Worm (Caenorhabditis elegans) whole organism, early embryonic: ENCODE measurements around the gene msa-1.

Source experiments
- B0310.2 ChIP-seq: sonication (generic microtip); optimal IDR thresholded peaks from 2 replicates; lab custom pipeline; 2016; ENCODE audit warnings: mild to moderate bottlenecking, missing genetic modification characterization, missing compliant biosample characterization
- F13C5.2 ChIP-seq: sonication (generic microtip); optimal IDR thresholded peaks from 2 replicates; lab custom pipeline; 2017; ENCODE audit warnings: mild to moderate bottlenecking, missing genetic modification characterization, inconsistent platforms, missing compliant biosample characterization
- aly-1 ChIP-seq: sonication (generic microtip); optimal IDR thresholded peaks from 2 replicates; lab custom pipeline; 2016; ENCODE audit warnings: missing genetic modification characterization, missing compliant biosample characterization
- ama-1 ChIP-seq: fragments of 150-350 bp; optimal IDR thresholded peaks from 2 replicates; lab custom pipeline; 2014
- ceh-13 ChIP-seq: fragments of 200-800 bp; sonication (Bioruptor generic); optimal IDR thresholded peaks from 2 replicates; lab custom pipeline; 2018; ENCODE audit warnings: mild to moderate bottlenecking, missing genetic modification characterization, missing compliant biosample characterization
- ceh-36 ChIP-seq: sonication (generic microtip); optimal IDR thresholded peaks from 2 replicates; lab custom pipeline; 2016; ENCODE audit warnings: missing genetic modification characterization, inconsistent platforms, missing compliant biosample characterization
- ets-7 ChIP-seq: sonication (generic microtip); optimal IDR thresholded peaks from 2 replicates; lab custom pipeline; 2016; ENCODE audit warnings: missing genotype, missing genetic modification characterization, missing compliant biosample characterization
- flt-1 ChIP-seq: fragments of 200-800 bp; sonication (Bioruptor generic); IDR thresholded peaks from 2 replicates; pipeline ENCODE4 v1.3.6; 2022; ENCODE audit warnings: missing genetic modification characterization, missing compliant biosample characterization
- hmbx-1 ChIP-seq: sonication (generic microtip); optimal IDR thresholded peaks from 2 replicates; lab custom pipeline; 2016; ENCODE audit warnings: mild to moderate bottlenecking, missing genetic modification characterization, missing compliant biosample characterization
- hmg-4 ChIP-seq: fragments of 200-800 bp; sonication (Bioruptor generic); optimal IDR thresholded peaks from 2 replicates; lab custom pipeline; 2018; ENCODE audit warnings: mild to moderate bottlenecking, missing genetic modification characterization, missing compliant biosample characterization
- hnd-1 ChIP-seq: sonication (generic microtip); optimal IDR thresholded peaks from 2 replicates; lab custom pipeline; 2016; ENCODE audit warnings: missing genetic modification characterization, missing compliant biosample characterization
- pes-1 ChIP-seq: fragments of 200-800 bp; sonication (Bioruptor generic); IDR thresholded peaks from 2 replicates; pipeline ENCODE4 v1.3.6; 2022; ENCODE audit warnings: missing genetic modification reagents, missing genetic modification characterization, missing compliant biosample characterization
- scrt-1 ChIP-seq: fragments of 200-800 bp; sonication (Bioruptor generic); IDR thresholded peaks from 2 replicates; pipeline ENCODE4 v1.3.6; 2022; ENCODE audit warnings: missing genetic modification characterization, missing compliant biosample characterization
- sea-1 ChIP-seq: fragments of 200-800 bp; sonication (Bioruptor generic); conservative IDR thresholded peaks from 2 replicates; pipeline ENCODE4 v1.3.6; 2022; ENCODE audit warnings: missing genetic modification characterization, missing compliant biosample characterization
- tbx-11 ChIP-seq: fragments of 200-800 bp; sonication (Bioruptor generic); IDR thresholded peaks from 2 replicates; pipeline ENCODE4 v1.3.6; 2022; ENCODE audit warnings: missing genetic modification characterization, missing compliant biosample characterization
- tbx-37 ChIP-seq: fragments of 200-800 bp; sonication (Bioruptor generic); conservative IDR thresholded peaks from 2 replicates; pipeline ENCODE4 v1.3.6; 2022; ENCODE audit warnings: missing genetic modification reagents, missing genetic modification characterization, missing compliant biosample characterization
- tra-4 ChIP-seq: sonication (generic microtip); optimal IDR thresholded peaks from 2 replicates; lab custom pipeline; 2017; ENCODE audit warnings: missing genetic modification characterization, missing compliant biosample characterization

The msa-1 gene

DNA sequence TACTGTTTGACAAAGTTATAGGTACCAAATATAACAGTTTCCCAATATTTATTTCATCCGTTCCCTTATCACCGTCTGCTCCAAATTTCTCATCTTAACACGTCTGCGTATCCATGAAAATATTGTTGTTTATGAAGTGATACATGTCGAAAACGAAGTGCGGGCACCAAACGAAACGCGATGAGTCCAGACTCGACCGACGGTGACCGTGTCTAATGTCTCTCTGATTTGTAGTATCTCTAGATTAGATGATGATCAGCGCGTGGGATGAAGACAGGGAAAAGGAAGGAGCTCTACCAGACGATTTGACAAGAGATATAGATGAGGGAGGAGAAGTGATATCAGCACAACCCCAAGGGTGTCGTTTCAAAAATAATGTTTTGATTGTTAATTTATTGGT lies 8.2 kb upstream of the msa-1 start:
- TF ChIP-seq hmbx-1 (tag; lab: Kevin White, UChicago) (no peak), pes-1 (GFP tag; lab: Robert Waterston, UW) (no peak), sea-1 (no peak), tra-4 (no peak), scrt-1 (GFP tag; lab: Robert Waterston, UW) (no peak), F13C5.2 (tag; lab: Kevin White, UChicago) (no peak), hnd-1 (tag; lab: Kevin White, UChicago) (no peak), tbx-11 (GFP tag; lab: Robert Waterston, UW) (no peak), ama-1 (lab: Kevin White, UChicago) (no peak), aly-1 (no peak), flt-1 (no peak), hmg-4 (GFP tag; lab: Kevin White, UChicago) (no peak), tbx-37 (no peak)

DNA sequence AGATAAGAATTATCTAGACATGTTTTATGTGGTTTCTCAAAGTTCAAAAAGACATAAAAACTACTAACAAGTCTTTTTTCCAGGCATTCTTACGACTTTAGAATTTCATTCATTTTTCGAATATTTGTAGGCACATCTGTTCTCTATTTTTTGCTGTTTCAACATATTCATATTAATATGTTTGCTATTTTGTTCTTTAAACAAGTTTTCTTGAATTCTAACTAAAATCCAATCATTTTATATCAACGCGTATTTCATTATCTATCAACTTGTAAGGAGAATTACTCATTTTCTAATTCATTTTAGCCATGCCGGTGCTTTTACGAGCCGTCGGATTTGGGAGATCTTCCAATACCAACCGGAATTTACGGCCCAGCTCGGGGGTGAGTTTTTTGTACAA lies 6.3 kb upstream of the msa-1 start, which contains the start of gene twk-8:
twk-8 (plus strand) TSS at position 301 of the 400 bp plus-strand sequence.
- no peak for TF ChIP-seq hmbx-1 (tag; lab: Kevin White, UChicago)
- no peak for TF ChIP-seq ama-1 (lab: Kevin White, UChicago)
- TF ChIP-seq sea-1 = no peak
- TF ChIP-seq tbx-37 = no peak
- no peak for TF ChIP-seq scrt-1 (GFP tag; lab: Robert Waterston, UW)
- no peak for TF ChIP-seq pes-1 (GFP tag; lab: Robert Waterston, UW)
- TF ChIP-seq tbx-11 (GFP tag; lab: Robert Waterston, UW) = no peak
- TF ChIP-seq ceh-36 (tag; lab: Kevin White, UChicago) = no peak
- no peak for TF ChIP-seq aly-1
- TF ChIP-seq ceh-13 (GFP tag; lab: Kevin White, UChicago) = no peak
- no peak for TF ChIP-seq tra-4
- no peak for TF ChIP-seq F13C5.2 (tag; lab: Kevin White, UChicago)
- TF ChIP-seq flt-1 = no peak
- no peak for TF ChIP-seq ets-7 (tag; lab: Kevin White, UChicago)
- no peak for TF ChIP-seq hnd-1 (tag; lab: Kevin White, UChicago)
- TF ChIP-seq hmg-4 (GFP tag; lab: Kevin White, UChicago) = no peak
- TF ChIP-seq B0310.2 (tag; lab: Kevin White, UChicago) = no peak

DNA sequence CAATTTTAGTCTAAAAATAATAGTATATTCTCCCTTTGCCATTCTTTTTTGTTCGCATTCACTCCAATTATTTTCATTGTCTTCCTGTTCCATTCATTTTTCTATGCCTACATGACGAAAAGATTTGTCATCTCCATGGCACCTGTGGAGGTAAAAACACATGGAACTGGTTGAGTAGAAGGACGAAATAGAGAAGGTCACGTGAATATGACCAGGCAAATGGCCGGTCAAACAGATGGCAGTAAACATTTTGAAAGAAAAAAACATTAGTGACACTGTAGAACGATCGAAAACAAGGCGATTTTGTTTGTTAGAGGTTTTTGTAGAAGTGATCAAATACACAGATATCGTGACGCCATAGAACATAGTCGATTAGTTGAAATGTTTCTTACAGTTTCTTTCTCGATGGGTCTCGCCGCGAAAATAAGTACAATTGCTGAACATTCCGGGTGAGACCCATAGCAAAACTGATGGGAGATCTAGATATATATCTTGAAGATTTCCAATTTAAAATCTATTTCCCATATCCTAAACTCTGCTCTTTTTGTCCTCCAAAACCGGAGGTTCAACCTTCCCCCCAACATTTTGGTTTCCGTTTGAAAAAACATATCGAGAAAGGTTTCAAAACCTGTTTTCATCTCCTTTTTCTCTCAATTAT lies 2.3 kb downstream of the msa-1 start:
- TF ChIP-seq ama-1 (lab: Kevin White, UChicago) (no peak), hmbx-1 (tag; lab: Kevin White, UChicago) (no peak), ceh-13 (GFP tag; lab: Kevin White, UChicago) (no peak), pes-1 (GFP tag; lab: Robert Waterston, UW) (no peak)

DNA sequence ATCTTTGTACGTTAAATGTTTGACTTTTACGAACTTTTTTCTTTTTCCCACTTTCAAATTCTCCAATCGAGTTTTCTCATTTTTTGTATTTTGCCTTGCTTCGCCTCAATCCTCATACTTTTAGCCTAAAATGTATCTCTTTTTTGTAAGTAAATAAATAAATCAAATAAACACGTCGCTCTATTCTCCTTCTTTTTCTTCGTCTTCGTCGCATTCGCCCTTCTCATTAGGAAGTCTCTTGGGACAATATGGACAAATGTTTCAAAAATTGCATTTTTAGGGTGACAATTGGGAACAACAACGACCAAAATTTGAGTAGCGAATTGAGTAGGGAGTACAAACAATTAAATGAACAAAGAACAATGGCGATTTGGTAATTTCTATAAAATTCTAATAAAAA lies 3.6 kb downstream of the msa-1 start:
- TF ChIP-seq pes-1 (GFP tag; lab: Robert Waterston, UW) = no peak
- no peak for TF ChIP-seq B0310.2 (tag; lab: Kevin White, UChicago)
- no peak for TF ChIP-seq aly-1
- no peak for TF ChIP-seq hnd-1 (tag; lab: Kevin White, UChicago)
- no peak for TF ChIP-seq ama-1 (lab: Kevin White, UChicago)
- TF ChIP-seq tra-4 = no peak
- TF ChIP-seq sea-1 = no peak
- no peak for TF ChIP-seq hmbx-1 (tag; lab: Kevin White, UChicago)
- TF ChIP-seq hmg-4 (GFP tag; lab: Kevin White, UChicago) = no peak
- TF ChIP-seq ets-7 (tag; lab: Kevin White, UChicago) = no peak
- no peak for TF ChIP-seq flt-1
- no peak for TF ChIP-seq ceh-36 (tag; lab: Kevin White, UChicago)
- TF ChIP-seq F13C5.2 (tag; lab: Kevin White, UChicago) = no peak
- no peak for TF ChIP-seq scrt-1 (GFP tag; lab: Robert Waterston, UW)
- no peak for TF ChIP-seq ceh-13 (GFP tag; lab: Kevin White, UChicago)
- no peak for TF ChIP-seq tbx-11 (GFP tag; lab: Robert Waterston, UW)

DNA sequence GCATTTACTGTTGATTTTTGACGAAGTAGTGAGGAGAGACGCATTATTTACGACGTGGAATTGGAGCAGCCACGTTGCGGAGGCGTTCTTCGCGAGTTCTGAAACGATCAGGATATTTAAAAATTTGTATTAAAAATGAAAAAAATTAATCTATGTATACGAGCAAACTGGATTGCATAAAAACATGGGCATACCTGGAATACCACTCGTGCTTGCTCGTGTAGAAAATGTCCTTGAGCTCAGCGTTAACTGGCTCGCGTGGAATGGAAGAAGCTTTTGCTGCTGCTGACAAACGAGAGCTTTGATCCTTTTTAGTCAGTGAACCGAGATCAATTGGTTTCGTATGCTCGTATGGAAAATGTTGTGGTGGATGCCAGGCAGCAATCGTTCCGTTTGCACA lies 5.5 kb downstream of the msa-1 start, which contains the start of gene lpl-1:
lpl-1 (minus strand) TSS at position 101 of the 400 bp plus-strand sequence.
- TF ChIP-seq tbx-11 (GFP tag; lab: Robert Waterston, UW) = no peak
- no peak for TF ChIP-seq pes-1 (GFP tag; lab: Robert Waterston, UW)
- TF ChIP-seq aly-1 = no peak
- TF ChIP-seq ceh-13 (GFP tag; lab: Kevin White, UChicago) = no peak
- no peak for TF ChIP-seq hmbx-1 (tag; lab: Kevin White, UChicago)
- no peak for TF ChIP-seq ets-7 (tag; lab: Kevin White, UChicago)
- TF ChIP-seq ama-1 (lab: Kevin White, UChicago) = no peak
- no peak for TF ChIP-seq hmg-4 (GFP tag; lab: Kevin White, UChicago)
- no peak for TF ChIP-seq flt-1
- TF ChIP-seq F13C5.2 (tag; lab: Kevin White, UChicago) = no peak
- no peak for TF ChIP-seq hnd-1 (tag; lab: Kevin White, UChicago)
- TF ChIP-seq tra-4 = no peak

DNA sequence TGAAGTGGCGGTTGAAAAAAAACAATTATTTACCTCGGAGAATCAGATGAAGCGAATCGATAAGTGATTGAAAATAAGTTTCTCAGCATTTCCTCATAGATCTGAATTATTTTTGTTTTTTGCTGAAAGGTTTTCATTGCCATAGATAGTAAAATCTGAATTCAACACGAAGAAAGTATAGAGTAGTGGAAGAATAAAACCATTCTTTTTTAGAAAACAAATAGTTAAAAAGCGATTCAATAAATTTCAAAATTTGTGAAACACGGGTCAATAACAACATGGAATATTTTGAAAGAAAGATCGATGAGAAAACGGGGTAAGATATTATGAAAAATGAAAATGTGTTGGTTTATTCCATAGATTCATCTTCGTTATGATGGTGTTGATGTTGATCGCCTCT lies 6.0 kb downstream of the msa-1 start, which contains the start of gene mrpl-42:
mrpl-42 (minus strand) TSS at position 101 of the 400 bp plus-strand sequence.
- TF ChIP-seq hmbx-1 (tag; lab: Kevin White, UChicago) (no peak), hnd-1 (tag; lab: Kevin White, UChicago) (no peak), tbx-11 (GFP tag; lab: Robert Waterston, UW) (no peak), ets-7 (tag; lab: Kevin White, UChicago) (no peak), tbx-37 (no peak), scrt-1 (GFP tag; lab: Robert Waterston, UW) (no peak), sea-1 (no peak), tra-4 (no peak), aly-1 (no peak), pes-1 (GFP tag; lab: Robert Waterston, UW) (no peak)

DNA sequence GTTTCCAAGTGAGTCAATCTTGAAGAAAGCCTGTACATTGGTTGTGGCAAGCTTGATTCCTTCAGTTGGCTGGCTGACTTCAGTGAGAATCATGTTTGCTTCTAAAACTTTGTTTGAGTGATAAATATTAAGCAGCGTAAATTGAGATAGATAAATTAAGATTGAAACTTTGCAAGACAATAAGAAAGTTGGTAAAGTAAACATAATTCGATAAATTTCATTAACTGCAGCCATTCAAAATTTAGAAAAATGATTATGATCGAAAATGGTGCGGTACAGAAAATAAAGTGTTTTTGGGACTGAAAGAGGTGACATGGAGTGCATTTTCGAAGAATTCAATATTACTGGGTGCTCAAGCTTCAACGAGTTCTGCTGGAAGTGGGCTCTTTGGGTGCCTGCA lies 7.2 kb downstream of the msa-1 start, which contains the start of gene icln-1:
icln-1 (minus strand) TSS at position 101 of the 400 bp plus-strand sequence.
- TF ChIP-seq ceh-36 (tag; lab: Kevin White, UChicago) (no peak), F13C5.2 (tag; lab: Kevin White, UChicago) (no peak)
